Worm (Caenorhabditis elegans): ENCODE data around the gene F01G10.9.
A peak's percentile ranks its signal among the peaks of the same experiment; 100 is the strongest.

The F01G10.9 gene

DNA sequence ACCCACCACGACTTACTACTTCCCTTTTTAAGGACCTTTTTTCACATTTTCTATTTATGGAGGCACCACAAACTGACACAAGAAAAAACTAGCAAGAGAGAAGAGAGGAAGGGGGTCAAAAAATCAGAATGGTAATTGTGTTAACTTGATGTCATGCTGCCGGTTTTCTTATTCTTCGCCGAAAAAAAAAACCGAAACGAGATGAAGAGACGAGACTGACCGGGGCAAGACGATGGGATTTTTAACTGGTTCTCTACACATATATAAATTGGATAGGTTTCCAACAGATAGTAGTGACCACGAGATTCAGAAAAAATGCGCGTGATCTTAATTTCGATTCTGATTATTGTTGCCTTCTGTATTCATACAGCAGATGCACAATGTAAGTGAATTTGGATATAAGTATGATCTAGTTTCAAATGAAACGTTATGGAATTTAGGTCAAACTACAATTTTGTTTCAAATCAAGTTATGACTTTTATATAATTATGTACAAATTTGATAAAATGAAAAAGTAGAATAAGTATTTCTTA is 14.4 kb upstream of the F01G10.9 start, which contains the start of gene Y43C5A.3:
Gene Y43C5A.3 (plus strand): TSS at position 256 of the 533 bp plus-strand sequence.
- TF ChIP-seq fkh-6 (tag; optimal IDR thresholded peaks at IDR 0.05) (no peak), T23F11.4 (GFP tag; optimal IDR thresholded peaks at IDR 0.05) (no peak), ama-1 (optimal IDR thresholded peaks at IDR 0.05) (no peak)

DNA sequence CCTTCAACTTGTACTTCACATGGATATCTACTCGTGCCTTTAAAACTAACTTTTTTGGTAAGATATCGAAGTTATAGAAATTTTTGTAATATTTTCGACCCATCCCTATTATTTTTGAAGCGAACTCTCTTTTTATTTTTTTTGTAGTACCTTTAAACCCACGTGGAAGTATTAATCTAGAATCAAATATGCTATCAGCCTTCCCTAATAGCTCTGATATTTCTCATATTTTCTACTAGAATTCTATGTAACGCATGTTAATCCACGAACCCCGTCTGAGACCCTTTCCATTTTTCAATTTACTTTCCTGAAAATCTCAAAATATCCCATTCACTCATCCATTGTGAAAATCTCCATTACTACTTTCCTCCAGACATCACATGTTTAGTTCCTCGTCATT is 13.9 kb upstream of the F01G10.9 start:
- TF ChIP-seq unc-3 (GFP tag; conservative IDR thresholded peaks at IDR 0.05): no peak
- TF ChIP-seq unc-3 (tag; optimal IDR thresholded peaks at IDR 0.05): no peak
- no peak for TF ChIP-seq nhr-11 (tag; optimal IDR thresholded peaks at IDR 0.05)
- no peak for TF ChIP-seq pha-4 (tag; optimal IDR thresholded peaks at IDR 0.05)
- no peak for TF ChIP-seq nhr-232 (tag; optimal IDR thresholded peaks at IDR 0.05)
- TF ChIP-seq T23F11.4 (GFP tag; optimal IDR thresholded peaks at IDR 0.05): no peak
- TF ChIP-seq ttx-3 (tag; optimal IDR thresholded peaks at IDR 0.05): no peak
- no peak for TF ChIP-seq fax-1 (tag; optimal IDR thresholded peaks at IDR 0.05)
- no peak for TF ChIP-seq dmd-4 (tag; optimal IDR thresholded peaks at IDR 0.05; ENCODE audit: borderline replicate concordance)

DNA sequence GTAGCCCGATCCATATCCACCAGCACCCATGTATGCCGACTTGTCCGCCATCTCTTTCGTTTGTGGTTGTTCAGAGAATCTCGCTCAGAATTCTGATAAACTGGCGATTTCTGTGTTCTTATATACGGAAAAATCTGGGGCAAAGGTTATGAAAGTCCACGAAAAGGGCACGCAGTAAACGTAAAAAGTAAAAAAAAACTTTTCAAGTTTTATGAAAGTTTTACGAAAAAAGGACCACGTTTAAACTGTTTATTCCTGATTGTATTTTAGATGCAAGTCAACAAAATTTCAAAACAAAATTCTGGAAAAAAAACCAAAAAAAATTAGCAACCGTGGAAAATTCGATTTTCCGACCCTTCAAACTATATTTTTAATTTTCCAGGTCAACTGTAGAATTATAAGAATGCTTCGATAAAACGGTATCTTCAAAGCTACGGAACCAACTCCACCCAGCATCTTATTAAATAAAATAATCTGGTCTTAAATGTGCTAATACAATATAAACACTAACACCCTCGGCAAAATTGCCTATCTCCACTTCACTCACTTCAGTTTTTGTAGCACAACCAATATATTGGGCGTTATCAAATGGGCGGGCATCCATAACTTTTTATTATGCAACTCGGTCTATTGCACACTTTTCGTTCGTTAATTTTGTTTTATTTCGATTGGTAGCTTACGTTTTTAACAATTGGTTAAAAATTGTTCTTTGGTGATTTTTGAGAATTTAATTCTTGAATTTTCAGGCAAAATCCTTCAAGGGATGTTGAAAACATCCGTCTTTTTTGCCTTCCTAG is 9.9 kb upstream of the F01G10.9 start, which contains the start of the genes nspd-7 and Y43C5A.2:
Gene nspd-7 (minus strand): TSS at position 51 of the 797 bp plus-strand sequence.
Gene Y43C5A.2 (plus strand): TSS at position 747 of the 797 bp plus-strand sequence.
- TF ChIP-seq pha-4 (tag; optimal IDR thresholded peaks at IDR 0.05) (no peak), ceh-9 (tag; optimal IDR thresholded peaks at IDR 0.05) (no peak), pha-2 (tag; optimal IDR thresholded peaks at IDR 0.05) (no peak), gmeb-2 (tag; optimal IDR thresholded peaks at IDR 0.05) (no peak), zip-5 (tag; optimal IDR thresholded peaks at IDR 0.05) (no peak), pros-1 (tag; optimal IDR thresholded peaks at IDR 0.05) (no peak), ceh-24 (tag; optimal IDR thresholded peaks at IDR 0.05) (no peak), K02D7.2 (tag; optimal IDR thresholded peaks at IDR 0.05) (no peak), unc-55 (GFP tag; optimal IDR thresholded peaks at IDR 0.05) (no peak), ceh-30 (tag; optimal IDR thresholded peaks at IDR 0.05) (no peak), ama-1 (optimal IDR thresholded peaks at IDR 0.05) (no peak), Y22D7AL.16 (tag; optimal IDR thresholded peaks at IDR 0.05) (no peak), C38D4.7 (GFP tag; optimal IDR thresholded peaks at IDR 0.05) (no peak), pat-9 (tag; optimal IDR thresholded peaks at IDR 0.05) (no peak), ceh-31 (tag; optimal IDR thresholded peaks at IDR 0.05) (no peak), rnt-1 (tag; optimal IDR thresholded peaks at IDR 0.05) (no peak)

DNA sequence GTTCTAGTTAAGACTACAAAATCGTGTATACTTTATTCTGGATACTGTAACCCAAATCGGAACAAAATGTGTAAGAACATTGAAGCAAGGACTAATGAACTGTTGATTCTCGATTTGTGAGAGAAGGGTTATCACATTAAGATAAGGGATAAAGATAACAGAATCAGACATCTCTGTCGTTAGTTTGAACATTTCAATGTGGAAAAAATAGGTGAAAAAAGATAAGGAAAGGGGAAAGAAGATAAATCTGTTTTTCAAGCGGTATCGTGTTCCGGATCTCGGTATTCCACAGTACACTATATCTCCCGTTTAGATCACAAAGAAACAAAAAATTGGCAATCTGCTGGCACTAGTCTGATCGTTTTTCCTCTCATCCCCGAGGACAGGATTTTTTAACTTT is 1.6 kb upstream of the F01G10.9 start:
- TF ChIP-seq sdc-2 (tag; optimal IDR thresholded peaks at IDR 0.05) (no peak), rnt-1 (tag; optimal IDR thresholded peaks at IDR 0.05) (peak; percentile 44)

DNA sequence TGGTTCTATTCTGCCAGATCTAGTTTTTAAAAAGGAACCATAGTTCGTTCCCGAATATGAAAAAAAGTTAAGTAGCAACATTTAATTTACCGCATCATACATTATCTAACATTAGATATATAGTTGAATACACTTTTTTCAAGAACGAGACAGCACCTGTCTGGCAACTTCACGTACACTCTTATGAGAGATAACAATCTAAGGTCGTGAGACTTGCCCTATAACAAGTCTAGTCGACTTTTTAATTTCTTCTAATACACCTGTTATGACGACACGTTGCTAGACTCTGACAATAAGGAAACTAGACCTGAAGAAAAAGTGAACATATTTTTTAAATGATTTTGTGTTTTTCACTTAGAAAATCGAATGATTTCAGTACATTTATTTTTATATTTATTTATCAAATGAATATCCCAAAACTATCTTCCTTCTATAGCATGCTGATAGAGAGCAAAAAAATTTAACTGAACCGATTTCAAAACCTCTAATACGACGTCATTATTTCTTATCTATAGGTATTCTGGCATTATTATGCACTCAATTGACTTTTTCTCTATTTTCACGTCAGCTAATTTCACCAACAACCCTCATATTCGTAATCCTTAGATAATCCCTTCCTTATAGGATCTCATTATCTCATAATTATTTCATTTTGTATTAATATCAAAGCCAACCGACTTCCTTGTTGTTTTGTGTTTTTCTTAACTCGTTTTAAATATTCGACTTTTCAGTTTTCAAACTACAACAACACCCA is 6.4 kb downstream of the F01G10.9 start:
- no peak for TF ChIP-seq lin-11 (tag; optimal IDR thresholded peaks at IDR 0.05)
- no peak for TF ChIP-seq ama-1 (optimal IDR thresholded peaks at IDR 0.05)
- no peak for TF ChIP-seq ztf-16 (tag; optimal IDR thresholded peaks at IDR 0.05)
- TF ChIP-seq K02D7.2 (tag; optimal IDR thresholded peaks at IDR 0.05): no peak
- no peak for TF ChIP-seq mec-3 (tag; optimal IDR thresholded peaks at IDR 0.05; ENCODE audit: borderline replicate concordance)
- no peak for TF ChIP-seq ets-4 (tag; optimal IDR thresholded peaks at IDR 0.05)
- no peak for TF ChIP-seq tbx-7 (tag; optimal IDR thresholded peaks at IDR 0.05)
- TF ChIP-seq syd-9 (tag; optimal IDR thresholded peaks at IDR 0.05): no peak
- no peak for TF ChIP-seq ceh-22 (tag; optimal IDR thresholded peaks at IDR 0.05)
- no peak for TF ChIP-seq hlh-30 (tag; optimal IDR thresholded peaks at IDR 0.05; ENCODE audit: insufficient read depth)
- no peak for TF ChIP-seq ceh-6 (GFP tag; optimal IDR thresholded peaks at IDR 0.05)
- TF ChIP-seq ceh-48 (tag; optimal IDR thresholded peaks at IDR 0.05): no peak
- no peak for TF ChIP-seq ceh-9 (tag; optimal IDR thresholded peaks at IDR 0.05)
- no peak for TF ChIP-seq pros-1 (tag; optimal IDR thresholded peaks at IDR 0.05)
- TF ChIP-seq pax-1 (tag; optimal IDR thresholded peaks at IDR 0.05): no peak
- TF ChIP-seq ceh-14 (tag; optimal IDR thresholded peaks at IDR 0.05): no peak
- TF ChIP-seq sdc-2 (tag; optimal IDR thresholded peaks at IDR 0.05): no peak
- no peak for TF ChIP-seq gmeb-2 (tag; optimal IDR thresholded peaks at IDR 0.05)
- TF ChIP-seq ceh-19 (GFP tag; optimal IDR thresholded peaks at IDR 0.05): no peak
- TF ChIP-seq ttx-3 (tag; optimal IDR thresholded peaks at IDR 0.05): no peak
